Worm (Caenorhabditis elegans) whole organism, L2 larva: ENCODE data around the gene C08B11.9.

Experiments
- C34F6.9 ChIP-seq: fragments of 150-350 bp; optimal IDR thresholded peaks from 2 replicates; lab custom pipeline; 2014; ENCODE audit warnings: missing biosample characterization, missing genetic modification characterization
- F13H6.1 ChIP-seq: sonication (generic microtip); optimal IDR thresholded peaks from 2 replicates; lab custom pipeline; 2016; ENCODE audit warnings: missing genetic modification characterization, missing compliant biosample characterization
- Y55F3AM.14 ChIP-seq: fragments of 200-800 bp; sonication (Bioruptor generic); optimal IDR thresholded peaks from 2 replicates; lab custom pipeline; 2018; ENCODE audit warnings: mild to moderate bottlenecking, missing genetic modification characterization, missing compliant biosample characterization
- ZK546.5 ChIP-seq: sonication (generic microtip); optimal IDR thresholded peaks from 2 replicates; lab custom pipeline; 2017; ENCODE audit warnings: missing biosample characterization, missing genetic modification characterization
- alr-1 ChIP-seq: fragments of 150-350 bp; optimal IDR thresholded peaks from 2 replicates; lab custom pipeline; 2014; ENCODE audit warnings: missing biosample characterization, missing genetic modification characterization
- aly-2 ChIP-seq: fragments of 150-350 bp; optimal IDR thresholded peaks from 2 replicates; lab custom pipeline; 2014; ENCODE audit warnings: missing biosample characterization, missing genetic modification characterization
- ama-1 ChIP-seq: fragments of 150-350 bp; optimal IDR thresholded peaks from 2 replicates; lab custom pipeline; 2018; ENCODE audit warnings: inconsistent platforms
- blmp-1 ChIP-seq: sonication (generic microtip); optimal IDR thresholded peaks from 2 replicates; lab custom pipeline; 2017; ENCODE audit warnings: missing genetic modification characterization, mild to moderate bottlenecking, missing compliant biosample characterization, antibody characterized with exemption, moderate library complexity; ENCODE audit not compliant: insufficient read depth
- ceh-82 ChIP-seq: fragments of 150-350 bp; optimal IDR thresholded peaks from 2 replicates; lab custom pipeline; 2014; ENCODE audit warnings: missing biosample characterization, missing genetic modification characterization
- crh-2 ChIP-seq: sonication (generic microtip); optimal IDR thresholded peaks from 2 replicates; lab custom pipeline; 2017; ENCODE audit warnings: missing biosample characterization, missing genetic modification characterization
- dmd-4 ChIP-seq: sonication (generic microtip); optimal IDR thresholded peaks from 2 replicates; lab custom pipeline; 2017; ENCODE audit warnings: missing biosample characterization, missing genetic modification characterization
- elt-1 ChIP-seq: fragments of 150-350 bp; optimal IDR thresholded peaks from 2 replicates; lab custom pipeline; 2014; ENCODE audit warnings: missing biosample characterization, missing genetic modification characterization
- elt-3 ChIP-seq: sonication (generic microtip); optimal IDR thresholded peaks from 2 replicates; lab custom pipeline; 2017; ENCODE audit warnings: missing biosample characterization, missing genetic modification characterization
- fos-1 ChIP-seq: fragments of 150-350 bp; optimal IDR thresholded peaks from 2 replicates; lab custom pipeline; 2014; ENCODE audit warnings: missing biosample characterization, missing genetic modification characterization
- gmeb-1 ChIP-seq: fragments of 150-350 bp; optimal IDR thresholded peaks from 2 replicates; lab custom pipeline; 2014; ENCODE audit warnings: missing biosample characterization, missing genetic modification characterization
- lin-11 ChIP-seq: fragments of 150-350 bp; sonication (generic microtip); optimal IDR thresholded peaks from 2 replicates; lab custom pipeline; 2014; ENCODE audit warnings: missing biosample characterization, missing genetic modification characterization, inconsistent platforms, mixed read lengths
- lin-13 ChIP-seq: fragments of 150-350 bp; optimal IDR thresholded peaks from 2 replicates; lab custom pipeline; 2014; ENCODE audit warnings: missing biosample characterization, missing genetic modification reagents, missing genetic modification characterization
- lin-39 ChIP-seq: fragments of 150-350 bp; optimal IDR thresholded peaks from 2 replicates; lab custom pipeline; 2014; ENCODE audit warnings: missing biosample characterization, missing genetic modification reagents, missing genetic modification characterization
- lsy-2 ChIP-seq, 2 experiments: fragments of 150-350 bp in 1 of 2; sonication (generic microtip) in 1 of 2; optimal IDR thresholded peaks; 2 replicates each; lab custom pipeline; 2014 to 2017; ENCODE audit warnings: missing biosample characterization in 2 of 2, missing genetic modification characterization in 2 of 2
- mab-5 ChIP-seq: fragments of 150-350 bp; optimal IDR thresholded peaks from 2 replicates; lab custom pipeline; 2014; ENCODE audit warnings: missing biosample characterization, missing genetic modification characterization
- mbf-1 ChIP-seq: sonication (generic microtip); optimal IDR thresholded peaks from 2 replicates; lab custom pipeline; 2017; ENCODE audit warnings: missing biosample characterization, missing genetic modification characterization
- mdl-1 ChIP-seq, 2 experiments: fragments of 150-350 bp in 1 of 2; sonication (generic microtip) in 1 of 2; optimal IDR thresholded peaks; 2 replicates each; lab custom pipeline; 2017; ENCODE audit warnings: missing biosample characterization in 2 of 2, missing genetic modification characterization in 2 of 2
- nhr-10 ChIP-seq: sonication (generic microtip); optimal IDR thresholded peaks from 2 replicates; lab custom pipeline; 2017; ENCODE audit warnings: missing biosample characterization, missing genetic modification characterization
- nhr-11 ChIP-seq: fragments of 150-350 bp; optimal IDR thresholded peaks from 2 replicates; lab custom pipeline; 2014; ENCODE audit warnings: missing biosample characterization, missing genetic modification characterization
- nhr-12 ChIP-seq: fragments of 150-350 bp; optimal IDR thresholded peaks from 2 replicates; lab custom pipeline; 2014; ENCODE audit warnings: missing biosample characterization, missing genetic modification characterization
- nhr-129 ChIP-seq: fragments of 150-350 bp; optimal IDR thresholded peaks from 2 replicates; lab custom pipeline; 2014; ENCODE audit warnings: missing biosample characterization, missing genetic modification characterization
- nhr-21 ChIP-seq: fragments of 150-350 bp; optimal IDR thresholded peaks from 2 replicates; lab custom pipeline; 2014; ENCODE audit warnings: missing biosample characterization, missing genetic modification characterization
- nhr-23 ChIP-seq: fragments of 150-350 bp; optimal IDR thresholded peaks from 2 replicates; lab custom pipeline; 2014; ENCODE audit warnings: missing biosample characterization, missing genetic modification reagents, missing genetic modification characterization
- nhr-237 ChIP-seq: fragments of 150-350 bp; optimal IDR thresholded peaks from 2 replicates; lab custom pipeline; 2014; ENCODE audit warnings: missing biosample characterization, missing genetic modification characterization
- nhr-6 ChIP-seq: fragments of 150-350 bp; optimal IDR thresholded peaks from 2 replicates; lab custom pipeline; 2014; ENCODE audit warnings: missing biosample characterization, missing genetic modification characterization
- nhr-77 ChIP-seq: fragments of 150-350 bp; optimal IDR thresholded peaks from 2 replicates; lab custom pipeline; 2014; ENCODE audit warnings: missing biosample characterization, missing genetic modification characterization
- peb-1 ChIP-seq: fragments of 150-350 bp; optimal IDR thresholded peaks from 2 replicates; lab custom pipeline; 2014; ENCODE audit warnings: missing biosample characterization, missing genetic modification characterization
- skn-1 ChIP-seq: sonication (generic microtip); optimal IDR thresholded peaks from 2 replicates; lab custom pipeline; 2017; ENCODE audit warnings: missing biosample characterization, missing genetic modification characterization
- sma-3 ChIP-seq: sonication (generic microtip); optimal IDR thresholded peaks from 2 replicates; lab custom pipeline; 2016; ENCODE audit warnings: missing genetic modification reagents, missing genetic modification characterization, missing compliant biosample characterization
- sma-9 ChIP-seq, 2 experiments: fragments of 150-350 bp in 1 of 2; sonication (generic microtip) in 1 of 2; optimal IDR thresholded peaks; 2 replicates each; lab custom pipeline; 2014 to 2016; ENCODE audit warnings: missing genetic modification characterization in 2 of 2, mild to moderate bottlenecking in 1 of 2, missing biosample characterization in 1 of 2, missing compliant biosample characterization in 1 of 2, missing genetic modification reagents in 1 of 2, moderate library complexity in 1 of 2
- snpc-4 ChIP-seq: fragments of 150-350 bp; optimal IDR thresholded peaks from 2 replicates; lab custom pipeline; 2014; ENCODE audit warnings: missing biosample characterization, missing genetic modification characterization
- unc-39 ChIP-seq: fragments of 150-350 bp; optimal IDR thresholded peaks from 2 replicates; lab custom pipeline; 2014; ENCODE audit warnings: missing biosample characterization, missing genetic modification characterization
- unc-55 ChIP-seq: fragments of 150-350 bp; sonication (generic microtip); optimal IDR thresholded peaks from 3 replicates; lab custom pipeline; 2014; ENCODE audit warnings: missing biosample characterization, missing genetic modification reagents, missing genetic modification characterization
- unc-62 ChIP-seq: fragments of 150-350 bp; optimal IDR thresholded peaks from 2 replicates; lab custom pipeline; 2014; ENCODE audit warnings: missing biosample characterization, missing genetic modification reagents, missing genetic modification characterization
- zag-1 ChIP-seq: fragments of 150-350 bp; optimal IDR thresholded peaks from 2 replicates; lab custom pipeline; 2014; ENCODE audit warnings: missing biosample characterization, missing genetic modification characterization
- ztf-1 ChIP-seq: fragments of 200-800 bp; sonication (Bioruptor generic); conservative IDR thresholded peaks from 2 replicates; pipeline ENCODE4 v1.3.6; 2022; ENCODE audit warnings: missing genetic modification characterization, missing compliant biosample characterization
- ztf-11 ChIP-seq: sonication (generic microtip); optimal IDR thresholded peaks from 2 replicates; lab custom pipeline; 2017; ENCODE audit warnings: missing biosample characterization, missing genetic modification characterization
- ztf-4 ChIP-seq: fragments of 150-350 bp; optimal IDR thresholded peaks from 2 replicates; lab custom pipeline; 2014; ENCODE audit warnings: missing biosample characterization, missing genetic modification characterization

The C08B11.9 gene

ce11 chrII:8050477-8050876, 12.5 kb upstream of the C08B11.9 start, which contains the start of gene mtre-1:
TSS of gene mtre-1 (minus strand) at chrII:8050577.
- no peak for TF ChIP-seq ztf-1 (GFP tag; lab: Robert Waterston, UW)
- TF ChIP-seq gmeb-1 (tag; lab: Kevin White, UChicago) = no peak
- no peak for TF ChIP-seq zag-1 (tag; lab: Kevin White, UChicago)
- no peak for TF ChIP-seq elt-1
- no peak for TF ChIP-seq aly-2 (tag; lab: Kevin White, UChicago)
- TF ChIP-seq nhr-6 (tag; lab: Kevin White, UChicago) = no peak
- no peak for TF ChIP-seq nhr-77
- TF ChIP-seq nhr-11 = no peak
- TF ChIP-seq sma-9 (GFP tag; optimal IDR thresholded peaks at IDR 0.05; lab: Kevin White, UChicago) = no peak
- TF ChIP-seq sma-9 (tag; optimal IDR thresholded peaks at IDR 0.05; lab: Kevin White, UChicago) = no peak
- TF ChIP-seq lin-11 = no peak
- TF ChIP-seq alr-1 (tag; lab: Kevin White, UChicago) = no peak
- TF ChIP-seq nhr-10 = no peak
- no peak for TF ChIP-seq Y55F3AM.14 (GFP tag; lab: Kevin White, UChicago)
- no peak for TF ChIP-seq snpc-4 (tag; lab: Kevin White, UChicago)
- no peak for TF ChIP-seq lsy-2 (tag; optimal IDR thresholded peaks at IDR 0.05; lab: Kevin White, UChicago)
- TF ChIP-seq mab-5 (tag; lab: Kevin White, UChicago) = no peak

ce11 chrII:8047264-8047663, 9.3 kb upstream of the C08B11.9 start, which contains the start of gene apn-1:
TSS of gene apn-1 (plus strand) at chrII:8047564.
- TF ChIP-seq nhr-129 (no peak), fos-1 (tag; lab: Kevin White, UChicago) (no peak), lin-11 (no peak), nhr-6 (tag; lab: Kevin White, UChicago) (no peak), crh-2 (tag; lab: Kevin White, UChicago) (no peak), ZK546.5 (tag; lab: Kevin White, UChicago) (no peak)
- TF ChIP-seq, all 48 proteins: peak for 0

- no peak for TF ChIP-seq ztf-4
Measured at ce11 chrII:8042289-8042688, 4.3 kb upstream of the C08B11.9 start, which contains the start of gene T05H10.1. TSS of gene T05H10.1 (plus strand) at chrII:8042589.

ce11 chrII:8041642-8042041, 3.7 kb upstream of the C08B11.9 start:
- TF ChIP-seq lin-13 (GFP tag; lab: Kevin White, UChicago) = peak; percentile 34
- TF ChIP-seq ceh-82 = no peak
- TF ChIP-seq nhr-129 = peak; percentile 38
- peak in 1 of 2 experiments; percentile 69 for TF ChIP-seq lsy-2 (tag; optimal IDR thresholded peaks at IDR 0.05; lab: Kevin White, UChicago)
- TF ChIP-seq elt-1 = no peak
- peak; percentile 66 for TF ChIP-seq C34F6.9 (tag; lab: Kevin White, UChicago)
- peak; percentile 67 for TF ChIP-seq unc-55

- TF ChIP-seq nhr-237 (tag; lab: Kevin White, UChicago) (no peak), sma-3 (peak; percentile 66), elt-3 (tag; lab: Kevin White, UChicago) (no peak), peb-1 (no peak), mab-5 (tag; lab: Kevin White, UChicago) (no peak), mdl-1 (tag; optimal IDR thresholded peaks at IDR 0.05; lab: Kevin White, UChicago) (no peak), nhr-6 (tag; lab: Kevin White, UChicago) (no peak), snpc-4 (tag; lab: Kevin White, UChicago) (no peak), F13H6.1 (no peak), nhr-10 (no peak), elt-1 (no peak), lin-11 (no peak), unc-62 (GFP tag; lab: Kevin White, UChicago) (no peak), ztf-11 (no peak), nhr-12 (tag; lab: Kevin White, UChicago) (no peak), lin-39 (no peak), C34F6.9 (tag; lab: Kevin White, UChicago) (peak; percentile 86), fos-1 (tag; lab: Kevin White, UChicago) (peak; percentile 45), zag-1 (tag; lab: Kevin White, UChicago) (no peak), nhr-23 (tag; lab: Kevin White, UChicago) (no peak), crh-2 (tag; lab: Kevin White, UChicago) (peak; percentile 62), ama-1 (lab: Kevin White, UChicago) (no peak), sma-9 (GFP tag; optimal IDR thresholded peaks at IDR 0.05; lab: Kevin White, UChicago) (peak; percentile 26), sma-9 (tag; optimal IDR thresholded peaks at IDR 0.05; lab: Kevin White, UChicago) (no peak), ZK546.5 (tag; lab: Kevin White, UChicago) (no peak), dmd-4 (tag; lab: Kevin White, UChicago) (no peak), ztf-4 (no peak), lsy-2 (tag; optimal IDR thresholded peaks at IDR 0.05; lab: Kevin White, UChicago) (peak; percentile 57 to 96), mbf-1 (tag; lab: Kevin White, UChicago) (no peak), unc-39 (tag; lab: Kevin White, UChicago) (no peak), blmp-1 (no peak), nhr-11 (no peak), nhr-77 (no peak), nhr-21 (tag; lab: Kevin White, UChicago) (no peak), gmeb-1 (tag; lab: Kevin White, UChicago) (peak; percentile 59), skn-1 (peak; percentile 53), ztf-1 (GFP tag; lab: Robert Waterston, UW) (no peak), nhr-129 (peak; percentile 61)
Measured at ce11 chrII:8039416-8039815, 1.4 kb upstream of the C08B11.9 start, which contains the start of the genes ubh-4 and algn-6. TSS of gene ubh-4 (minus strand) at chrII:8039597. TSS of gene algn-6 (plus strand) at chrII:8039802.
